Fruit fly (Drosophila melanogaster): ENCODE measurements around the gene CG10979.
A peak's percentile ranks its signal among the peaks of the same experiment; 100 is the strongest.

DNA sequence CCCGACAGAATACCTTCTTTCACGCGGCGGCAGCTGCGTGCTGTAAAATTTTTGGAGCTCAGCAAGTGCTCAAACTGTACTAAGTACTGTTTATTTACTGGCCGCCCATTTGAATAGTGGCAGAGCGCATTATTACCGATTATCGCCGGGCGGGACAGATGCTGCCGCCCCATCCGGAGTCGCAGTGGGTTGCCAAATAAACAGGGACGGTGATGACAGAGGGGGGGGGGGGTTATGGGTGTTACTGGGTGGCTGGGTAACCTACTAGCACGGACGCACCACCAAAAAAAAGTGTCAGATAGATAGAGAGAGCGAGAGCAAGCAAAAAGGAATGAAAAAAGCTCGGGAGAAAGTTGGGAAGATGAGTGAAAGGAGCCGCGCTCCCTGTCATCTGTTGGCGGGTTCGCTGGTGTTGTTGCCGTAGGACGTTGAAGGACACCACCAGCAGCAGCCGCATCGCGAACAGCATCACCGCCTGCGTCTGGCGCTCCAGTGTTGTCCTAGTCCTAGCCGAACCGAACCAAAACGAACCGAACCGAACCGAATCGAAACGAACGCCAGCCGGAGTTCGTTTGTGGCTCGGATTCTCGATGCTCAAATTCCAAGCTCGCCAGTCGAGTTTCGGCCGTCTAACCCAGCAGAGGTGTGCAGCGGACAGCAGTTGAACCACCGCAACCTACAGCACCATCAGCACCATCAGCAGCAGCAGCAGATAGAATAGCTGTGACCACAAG, 7.4 kb downstream of the CG10979 start, which contains the start of gene CG11000:
- TF ChIP-seq fd96Ca (GFP tag; IDR thresholded peaks at IDR 0.05) = no peak
- no peak for TF ChIP-seq CG4496 (GFP tag; IDR thresholded peaks at IDR 0.05)
- no peak for TF ChIP-seq Snoo (tag; optimal IDR thresholded peaks at IDR 0.05)
- peak; percentile 44 for TF ChIP-seq CG13204 (GFP tag; optimal IDR thresholded peaks at IDR 0.05)
- no peak for TF ChIP-seq CG17806 (tag; optimal IDR thresholded peaks at IDR 0.05)
- no peak for TF ChIP-seq CG12605 (GFP tag; IDR thresholded peaks at IDR 0.05)
